Worm (Caenorhabditis elegans) whole organism, late embryonic: ENCODE results near the gene Y55F3AR.2.
"Not testable (repeated sequence)": the region's sequence is repeated elsewhere in the genome, so short reads cannot be mapped to it uniquely, and the experiment has no call there.

ENCODE experiments used
- C08G9.2 ChIP-seq: sonication (generic microtip); optimal IDR thresholded peaks from 2 replicates; lab custom pipeline; 2016; ENCODE audit warnings: mild to moderate bottlenecking, missing genetic modification characterization, moderate library complexity, missing compliant biosample characterization
- F13H6.1 ChIP-seq: sonication (generic microtip); optimal IDR thresholded peaks from 2 replicates; lab custom pipeline; 2016; ENCODE audit warnings: missing genetic modification characterization, missing compliant biosample characterization
- T23F11.4 ChIP-seq: fragments of 200-800 bp; sonication (Bioruptor generic); optimal IDR thresholded peaks from 2 replicates; lab custom pipeline; 2018; ENCODE audit warnings: mild to moderate bottlenecking, missing genetic modification characterization, missing compliant biosample characterization
- ama-1 ChIP-seq: fragments of 150-350 bp; optimal IDR thresholded peaks from 2 replicates; lab custom pipeline; 2014
- ceh-18 ChIP-seq: sonication (generic microtip); optimal IDR thresholded peaks from 2 replicates; lab custom pipeline; 2016; ENCODE audit warnings: missing genetic modification characterization, missing compliant biosample characterization
- ceh-19 ChIP-seq: fragments of 200-800 bp; sonication (Bioruptor generic); optimal IDR thresholded peaks from 2 replicates; lab custom pipeline; 2018; ENCODE audit warnings: mild to moderate bottlenecking, missing genetic modification characterization, missing compliant biosample characterization
- ceh-2 ChIP-seq: sonication (generic microtip); optimal IDR thresholded peaks from 2 replicates; lab custom pipeline; 2016; ENCODE audit warnings: missing genotype, missing genetic modification characterization, missing compliant biosample characterization
- ceh-6 ChIP-seq: fragments of 200-800 bp; sonication (Bioruptor generic); optimal IDR thresholded peaks from 2 replicates; lab custom pipeline; 2018; ENCODE audit warnings: mild to moderate bottlenecking, missing genetic modification characterization, missing compliant biosample characterization
- che-1 ChIP-seq: sonication (generic microtip); optimal IDR thresholded peaks from 2 replicates; lab custom pipeline; 2016; ENCODE audit warnings: mild to moderate bottlenecking, missing genetic modification characterization, missing compliant biosample characterization
- dmd-4 ChIP-seq: sonication (generic microtip); optimal IDR thresholded peaks from 2 replicates; lab custom pipeline; 2016; ENCODE audit warnings: borderline replicate concordance, missing genetic modification characterization, missing compliant biosample characterization
- dve-1 ChIP-seq: sonication (generic microtip); optimal IDR thresholded peaks from 2 replicates; lab custom pipeline; 2017; ENCODE audit warnings: antibody characterized with exemption, mild to moderate bottlenecking, missing genetic modification characterization, missing compliant biosample characterization
- elt-2 ChIP-seq: sonication (generic microtip); optimal IDR thresholded peaks from 2 replicates; lab custom pipeline; 2016; ENCODE audit warnings: missing genetic modification reagents, missing genetic modification characterization, missing compliant biosample characterization
- elt-4 ChIP-seq: sonication (generic microtip); optimal IDR thresholded peaks from 2 replicates; lab custom pipeline; 2016; ENCODE audit warnings: missing genetic modification characterization, missing compliant biosample characterization
- ets-4 ChIP-seq: sonication (generic microtip); optimal IDR thresholded peaks from 2 replicates; lab custom pipeline; 2016; ENCODE audit warnings: missing genetic modification characterization, missing compliant biosample characterization
- eyg-1 ChIP-seq: sonication (generic microtip); optimal IDR thresholded peaks from 2 replicates; lab custom pipeline; 2016; ENCODE audit warnings: missing genotype, missing genetic modification characterization, missing compliant biosample characterization
- fax-1 ChIP-seq: sonication (generic microtip); optimal IDR thresholded peaks from 2 replicates; lab custom pipeline; 2016; ENCODE audit warnings: missing genotype, missing genetic modification characterization, missing compliant biosample characterization
- fkh-10 ChIP-seq: fragments of 150-350 bp; optimal IDR thresholded peaks from 2 replicates; lab custom pipeline; 2014; ENCODE audit warnings: missing biosample characterization, missing genetic modification reagents, missing genetic modification characterization
- gmeb-2 ChIP-seq: sonication (generic microtip); optimal IDR thresholded peaks from 2 replicates; lab custom pipeline; 2016; ENCODE audit warnings: missing genetic modification characterization, inconsistent platforms, missing compliant biosample characterization
- hlh-30 ChIP-seq: sonication (generic microtip); optimal IDR thresholded peaks from 2 replicates; lab custom pipeline; 2017; ENCODE audit warnings: antibody characterized with exemption, missing genetic modification characterization, missing compliant biosample characterization; ENCODE audit not compliant: insufficient read depth
- hlh-6 ChIP-seq: sonication (generic microtip); optimal IDR thresholded peaks from 2 replicates; lab custom pipeline; 2016; ENCODE audit warnings: missing genotype, missing genetic modification characterization, missing compliant biosample characterization
- hlh-8 ChIP-seq: sonication (generic microtip); optimal IDR thresholded peaks from 2 replicates; lab custom pipeline; 2016; ENCODE audit warnings: missing genotype, missing genetic modification characterization, missing compliant biosample characterization
- lin-11 ChIP-seq: fragments of 200-800 bp; sonication (Bioruptor generic); optimal IDR thresholded peaks from 2 replicates; lab custom pipeline; 2018; ENCODE audit warnings: mild to moderate bottlenecking, missing genetic modification characterization, missing compliant biosample characterization
- nhr-11 ChIP-seq: fragments of 150-350 bp; optimal IDR thresholded peaks from 2 replicates; lab custom pipeline; 2014; ENCODE audit warnings: missing biosample characterization, missing genetic modification characterization
- nhr-232 ChIP-seq: sonication (generic microtip); optimal IDR thresholded peaks from 2 replicates; lab custom pipeline; 2016; ENCODE audit warnings: missing genetic modification characterization, missing compliant biosample characterization
- odd-2 ChIP-seq: sonication (generic microtip); optimal IDR thresholded peaks from 2 replicates; lab custom pipeline; 2017; ENCODE audit warnings: antibody characterized with exemption, mild to moderate bottlenecking, missing genetic modification characterization, missing compliant biosample characterization
- pag-3 ChIP-seq: sonication (generic microtip); optimal IDR thresholded peaks from 2 replicates; lab custom pipeline; 2016; ENCODE audit warnings: missing compliant biosample characterization, missing genetic modification characterization, borderline replicate concordance
- pat-9 ChIP-seq: fragments of 200-800 bp; sonication (Bioruptor generic); optimal IDR thresholded peaks from 2 replicates; lab custom pipeline; 2018; ENCODE audit warnings: mild to moderate bottlenecking, missing genetic modification characterization, moderate library complexity, missing compliant biosample characterization
- pax-1 ChIP-seq: fragments of 150-350 bp; optimal IDR thresholded peaks from 2 replicates; lab custom pipeline; 2014; ENCODE audit warnings: missing biosample characterization, missing genetic modification characterization
- pqm-1 ChIP-seq: sonication (generic microtip); optimal IDR thresholded peaks from 2 replicates; lab custom pipeline; 2016; ENCODE audit warnings: missing genetic modification characterization, missing compliant biosample characterization
- sox-4 ChIP-seq: sonication (generic microtip); optimal IDR thresholded peaks from 2 replicates; lab custom pipeline; 2017; ENCODE audit warnings: mild to moderate bottlenecking, missing genetic modification characterization, inconsistent platforms, missing compliant biosample characterization
- syd-9 ChIP-seq: sonication (generic microtip); optimal IDR thresholded peaks from 2 replicates; lab custom pipeline; 2016; ENCODE audit warnings: mild to moderate bottlenecking, missing genetic modification characterization, moderate library complexity, missing compliant biosample characterization
- tbx-7 ChIP-seq: sonication (generic microtip); optimal IDR thresholded peaks from 2 replicates; lab custom pipeline; 2016; ENCODE audit warnings: missing genotype, missing genetic modification characterization, missing compliant biosample characterization

Y55F3AR.2 gene

ce11 chrIV:1093870-1094564 is at the start of gene Y55F3AR.2, which contains the start of gene cct-8 (continued):
- TF ChIP-seq elt-2 (tag; lab: Kevin White, UChicago) (peak; percentile 77), pqm-1 (tag; lab: Kevin White, UChicago) (no peak), eyg-1 (peak; percentile 33), nhr-232 (tag; lab: Kevin White, UChicago) (no peak), ceh-2 (tag; lab: Kevin White, UChicago) (no peak), ceh-6 (GFP tag; lab: Kevin White, UChicago) (peak; percentile 40), odd-2 (tag; lab: Kevin White, UChicago) (no peak), syd-9 (tag; lab: Kevin White, UChicago) (peak; percentile 9), ets-4 (tag; lab: Kevin White, UChicago) (peak; percentile 64), pag-3 (no peak), sox-4 (tag; lab: Kevin White, UChicago) (no peak), C08G9.2 (peak; percentile 63), fax-1 (no peak)

- TF ChIP-seq lin-11 (no peak), F13H6.1 (no peak), elt-2 (tag; lab: Kevin White, UChicago) (no peak), T23F11.4 (no peak), ets-4 (tag; lab: Kevin White, UChicago) (no peak), fkh-10 (no peak), ceh-18 (tag; lab: Kevin White, UChicago) (no peak), pax-1 (tag; lab: Kevin White, UChicago) (no peak), dmd-4 (tag; lab: Kevin White, UChicago) (no peak), fax-1 (no peak), tbx-7 (tag; lab: Kevin White, UChicago) (no peak)
These were observed 48.7 kb upstream of the Y55F3AR.2 start, which contains the start of gene srx-12 for ce11 chrIV:1045683-1046082. TSS of gene srx-12 (plus strand) at chrIV:1045983.

DNA sequence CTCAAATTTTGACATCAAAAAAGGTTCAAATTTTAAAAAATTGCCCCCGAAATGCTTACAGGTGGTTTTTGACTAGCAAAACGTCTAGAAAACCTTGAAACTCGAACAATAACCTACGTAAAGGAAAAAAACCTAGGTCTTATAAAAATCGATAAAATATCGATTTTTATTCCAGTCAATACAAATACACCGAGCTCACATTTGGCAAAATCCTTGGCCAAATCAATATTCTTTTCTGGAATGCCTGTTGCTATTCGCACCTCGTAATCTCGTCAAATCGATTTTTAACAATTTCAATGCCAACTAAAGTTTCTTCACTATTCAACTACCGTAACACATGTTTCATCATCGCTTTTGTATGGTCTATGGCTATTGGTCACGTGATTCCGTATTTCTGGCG is 47.3 kb upstream of the Y55F3AR.2 start:
- TF ChIP-seq ama-1 (lab: Kevin White, UChicago) (no peak), hlh-30 (peak; percentile 66)

DNA sequence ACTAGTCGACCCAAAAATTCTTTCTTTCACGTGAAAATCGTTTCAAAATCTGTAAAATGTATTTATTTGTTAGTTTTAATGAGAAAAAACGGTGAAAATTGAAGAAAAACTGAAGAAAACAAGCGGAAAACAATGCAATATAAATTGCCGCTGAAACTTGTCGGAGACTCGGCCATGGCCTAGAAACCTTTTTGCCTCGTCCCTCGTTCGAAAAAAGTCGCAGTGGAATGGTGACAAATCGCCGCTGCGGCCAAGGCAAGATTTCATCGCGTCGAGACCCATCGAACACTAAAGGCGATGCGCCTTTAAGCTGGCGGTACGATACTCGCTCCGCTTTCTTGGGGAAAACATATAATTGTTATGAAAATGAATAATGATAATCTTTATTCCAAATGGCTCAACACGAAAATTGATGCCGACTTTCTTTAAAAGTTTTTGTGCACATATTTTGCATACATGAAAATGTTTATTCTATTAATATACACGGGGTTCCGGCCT is 42.7 kb upstream of the Y55F3AR.2 start, which contains the start of gene Y55F3AM.21:
TSS of gene Y55F3AM.21 (minus strand) at position 51 of the 498 bp plus-strand sequence.
- not testable (repeated sequence) for TF ChIP-seq che-1, pqm-1, nhr-11 (tag; lab: Kevin White, UChicago)

ce11 chrIV:1053989-1054388 is 40.4 kb upstream of the Y55F3AR.2 start:
- TF ChIP-seq elt-4 (tag; lab: Kevin White, UChicago), result peak; percentile 12
- no peak for TF ChIP-seq hlh-6 (tag; lab: Kevin White, UChicago)
- no peak for TF ChIP-seq hlh-30

DNA sequence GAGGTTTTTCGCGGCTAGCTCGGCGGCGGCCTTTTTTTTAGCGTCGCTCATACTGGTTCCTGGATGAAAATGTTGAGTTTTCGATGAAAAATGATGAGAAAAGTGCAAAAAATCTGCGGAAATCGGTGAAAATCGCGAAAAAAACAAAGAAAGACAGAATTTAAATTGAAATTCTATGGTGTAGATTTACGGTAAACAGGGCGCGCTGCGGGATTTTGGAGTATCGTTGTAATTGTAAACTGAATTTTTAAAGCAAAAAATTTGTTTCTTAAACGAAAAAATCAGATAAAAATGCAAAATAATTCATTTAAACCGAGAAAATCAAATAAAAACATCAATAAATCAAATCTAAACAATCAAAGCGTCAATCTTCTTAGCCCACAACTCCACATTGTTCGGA is 39.6 kb upstream of the Y55F3AR.2 start, which contains the start of gene dcap-1:
TSS of gene dcap-1 (minus strand) at position 59 of the 400 bp plus-strand sequence.
- TF ChIP-seq pat-9, result no peak
- no peak for TF ChIP-seq hlh-30
- no peak for TF ChIP-seq tbx-7 (tag; lab: Kevin White, UChicago)
- no peak for TF ChIP-seq dve-1
- TF ChIP-seq gmeb-2, result no peak
- no peak for TF ChIP-seq ceh-19
- TF ChIP-seq hlh-8, result no peak
- no peak for TF ChIP-seq C08G9.2
